Worm (Caenorhabditis elegans) whole organism, early embryonic: Measurements from ENCODE around the gene mrpl-53.

Source experiments
- B0310.2 ChIP-seq: sonication (generic microtip); optimal IDR thresholded peaks from 2 replicates; lab custom pipeline; 2016; ENCODE audit warnings: mild to moderate bottlenecking, missing genetic modification characterization, missing compliant biosample characterization
- F13C5.2 ChIP-seq: sonication (generic microtip); optimal IDR thresholded peaks from 2 replicates; lab custom pipeline; 2017; ENCODE audit warnings: mild to moderate bottlenecking, missing genetic modification characterization, inconsistent platforms, missing compliant biosample characterization
- aly-1 ChIP-seq: sonication (generic microtip); optimal IDR thresholded peaks from 2 replicates; lab custom pipeline; 2016; ENCODE audit warnings: missing genetic modification characterization, missing compliant biosample characterization
- ama-1 ChIP-seq: fragments of 150-350 bp; optimal IDR thresholded peaks from 2 replicates; lab custom pipeline; 2014
- ets-7 ChIP-seq: sonication (generic microtip); optimal IDR thresholded peaks from 2 replicates; lab custom pipeline; 2016; ENCODE audit warnings: missing genotype, missing genetic modification characterization, missing compliant biosample characterization
- flt-1 ChIP-seq: fragments of 200-800 bp; sonication (Bioruptor generic); IDR thresholded peaks from 2 replicates; pipeline ENCODE4 v1.3.6; 2022; ENCODE audit warnings: missing genetic modification characterization, missing compliant biosample characterization
- hmg-4 ChIP-seq: fragments of 200-800 bp; sonication (Bioruptor generic); optimal IDR thresholded peaks from 2 replicates; lab custom pipeline; 2018; ENCODE audit warnings: mild to moderate bottlenecking, missing genetic modification characterization, missing compliant biosample characterization
- hnd-1 ChIP-seq: sonication (generic microtip); optimal IDR thresholded peaks from 2 replicates; lab custom pipeline; 2016; ENCODE audit warnings: missing genetic modification characterization, missing compliant biosample characterization
- sea-1 ChIP-seq: fragments of 200-800 bp; sonication (Bioruptor generic); conservative IDR thresholded peaks from 2 replicates; pipeline ENCODE4 v1.3.6; 2022; ENCODE audit warnings: missing genetic modification characterization, missing compliant biosample characterization
- tbx-11 ChIP-seq: fragments of 200-800 bp; sonication (Bioruptor generic); IDR thresholded peaks from 2 replicates; pipeline ENCODE4 v1.3.6; 2022; ENCODE audit warnings: missing genetic modification characterization, missing compliant biosample characterization
- tbx-37 ChIP-seq: fragments of 200-800 bp; sonication (Bioruptor generic); conservative IDR thresholded peaks from 2 replicates; pipeline ENCODE4 v1.3.6; 2022; ENCODE audit warnings: missing genetic modification reagents, missing genetic modification characterization, missing compliant biosample characterization
- tra-4 ChIP-seq: sonication (generic microtip); optimal IDR thresholded peaks from 2 replicates; lab custom pipeline; 2017; ENCODE audit warnings: missing genetic modification characterization, missing compliant biosample characterization

ce11 chrII:9554925-9555553 lies 42.4 kb upstream of the mrpl-53 start, which contains the start of gene F35H8.2:
- TF ChIP-seq tbx-37 (GFP tag; lab: Robert Waterston, UW) (no peak), ets-7 (no peak), ama-1 (lab: Kevin White, UChicago) (no peak), B0310.2 (tag; lab: Kevin White, UChicago) (no peak), hmg-4 (GFP tag; lab: Kevin White, UChicago) (no peak), hnd-1 (tag; lab: Kevin White, UChicago) (no peak), tra-4 (no peak), aly-1 (tag; lab: Kevin White, UChicago) (no peak), F13C5.2 (no peak), flt-1 (no peak), tbx-11 (GFP tag; lab: Robert Waterston, UW) (no peak), sea-1 (no peak)
